Fruit fly (Drosophila melanogaster) whole organism, prepupa: ENCODE results near the gene RpLP1.

Experiments used
- Blimp-1 ChIP-seq: fragments of 200-800 bp; sonication (Bioruptor generic); optimal IDR thresholded peaks from 3 replicates; lab custom pipeline; 2017; ENCODE audit warnings: missing biosample characterization, missing genetic modification characterization, mild to moderate bottlenecking, moderate library complexity, missing genetic modification reagents
- CG10669 ChIP-seq: fragments of 200-800 bp; sonication (Bioruptor generic); optimal IDR thresholded peaks from 3 replicates; lab custom pipeline; 2018; ENCODE audit warnings: missing biosample characterization, mild to moderate bottlenecking, missing genetic modification characterization, moderate library complexity
- CG11294 ChIP-seq: fragments of 200-800 bp; sonication (Bioruptor generic); IDR thresholded peaks from 2 replicates; pipeline ENCODE4 v1.3.6; 2022; ENCODE audit warnings: missing biosample characterization, missing genetic modification characterization
- Eip75B ChIP-seq: fragments of 200-800 bp; sonication (Bioruptor generic); optimal IDR thresholded peaks from 3 replicates; lab custom pipeline; 2016; ENCODE audit warnings: missing biosample characterization, missing genetic modification characterization
- Gug ChIP-seq: fragments of 200-800 bp; sonication (Bioruptor generic); IDR thresholded peaks from 2 replicates; pipeline ENCODE4 v1.3.6; 2022; ENCODE audit warnings: missing biosample characterization, missing genetic modification characterization
- OdsH ChIP-seq: fragments of 200-800 bp; sonication (Bioruptor generic); optimal IDR thresholded peaks from 3 replicates; lab custom pipeline; 2016; ENCODE audit warnings: missing biosample characterization, missing genetic modification characterization
- Sox102F ChIP-seq: fragments of 200-800 bp; sonication (Bioruptor generic); optimal IDR thresholded peaks from 2 replicates; lab custom pipeline; 2016; ENCODE audit warnings: missing biosample characterization, mild to moderate bottlenecking, missing genetic modification characterization
- acj6 ChIP-seq: fragments of 200-800 bp; sonication (Bioruptor generic); optimal IDR thresholded peaks from 3 replicates; lab custom pipeline; 2016; ENCODE audit warnings: missing biosample characterization, missing genetic modification characterization
- eg ChIP-seq: fragments of 200-800 bp; sonication (Bioruptor generic); IDR thresholded peaks from 3 replicates; pipeline ENCODE4 v1.3.6; 2022; ENCODE audit warnings: missing biosample characterization, missing genetic modification characterization
- salr ChIP-seq, 2 experiments: fragments of 200-800 bp; sonication (Bioruptor generic); optimal IDR thresholded peaks; 3 replicates each; lab custom pipeline; 2016 to 2018; ENCODE audit warnings: missing biosample characterization in 2 of 2, missing genetic modification characterization in 2 of 2, mild to moderate bottlenecking in 1 of 2
- spab ChIP-seq: fragments of 200-800 bp; sonication (Bioruptor generic); optimal IDR thresholded peaks from 2 replicates; lab custom pipeline; 2017; ENCODE audit warnings: missing biosample characterization, mild to moderate bottlenecking, missing genetic modification characterization, missing genetic modification reagents
- ss ChIP-seq, 2 experiments: fragments of 200-800 bp; sonication (Bioruptor generic); optimal IDR thresholded peaks; 2 replicates in 1 of 2; 3 replicates in 1 of 2; lab custom pipeline; 2017 to 2018; ENCODE audit warnings: mild to moderate bottlenecking in 2 of 2, missing biosample characterization in 2 of 2, missing genetic modification characterization in 2 of 2, moderate library complexity in 1 of 2

DNA sequence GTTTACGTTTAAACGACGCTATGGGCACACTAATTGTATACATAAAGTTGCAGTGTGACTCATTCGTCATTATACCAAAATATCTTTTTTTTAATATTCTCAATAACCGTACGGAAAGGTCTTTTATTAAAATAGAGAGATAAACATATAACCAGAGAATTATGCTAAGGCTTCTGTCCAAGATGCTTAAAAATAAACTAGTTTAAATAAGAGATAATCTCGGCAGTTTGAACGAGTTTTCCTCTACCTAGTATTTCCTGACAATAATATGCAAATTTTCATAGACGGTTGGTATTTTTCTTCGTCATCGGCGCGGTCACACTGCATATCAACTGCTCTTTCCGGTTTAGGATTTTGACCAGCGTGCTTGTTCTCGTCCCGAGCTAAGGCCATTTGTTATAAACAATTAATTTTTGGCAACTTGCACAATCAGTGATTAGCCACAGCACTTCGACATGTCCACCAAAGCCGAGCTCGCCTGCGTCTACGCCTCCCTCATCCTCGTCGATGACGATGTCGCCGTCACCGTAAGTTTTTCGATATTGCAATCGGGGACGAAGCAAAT, at the start of gene RpLP1, which contains the start of gene CG13690:
- TF ChIP-seq spab (GFP tag; lab: Kevin White, UChicago) (peak; percentile 18), Sox102F (GFP tag; lab: Kevin White, UChicago) (peak; percentile 77), OdsH (GFP tag; lab: Kevin White, UChicago) (peak; percentile 61), ss (GFP tag; optimal IDR thresholded peaks at IDR 0.05; lab: Kevin White, UChicago) (peak; percentile 73 to 82), Blimp-1 (GFP tag; lab: Kevin White, UChicago) (peak; percentile 42), CG11294 (no peak), Eip75B (GFP tag; lab: Kevin White, UChicago) (peak; percentile 76), salr (GFP tag; optimal IDR thresholded peaks at IDR 0.05; lab: Kevin White, UChicago) (peak; percentile 4 to 38), acj6 (GFP tag; lab: Kevin White, UChicago) (peak; percentile 61), Gug (GFP tag; lab: Robert Waterston, UW) (no peak), eg (peak; percentile 63; the same call in 2 of the 3 replicates), CG10669 (peak; percentile 43)
